Worm (Caenorhabditis elegans): ENCODE measurements around the gene nas-12.
A peak's percentile ranks its signal among the peaks of the same experiment; 100 is the strongest.

Gene nas-12

ce11 chrIV:10259557-10259956 lies 35.7 kb downstream of the nas-12 start, which contains the start of gene F01G10.9:
Gene F01G10.9, minus strand, starts transcription at chrIV:10259657.
- TF ChIP-seq mab-5 (tag; optimal IDR thresholded peaks at IDR 0.05), result no peak
- no peak for TF ChIP-seq tbx-8 (GFP tag; optimal IDR thresholded peaks at IDR 0.05)
- TF ChIP-seq unc-39 (tag; optimal IDR thresholded peaks at IDR 0.05), result no peak
- TF ChIP-seq nhr-76 (tag; optimal IDR thresholded peaks at IDR 0.05), result no peak
- no peak for TF ChIP-seq mls-2 (tag; optimal IDR thresholded peaks at IDR 0.05)
- no peak for TF ChIP-seq nhr-237 (tag; optimal IDR thresholded peaks at IDR 0.05)
- no peak for TF ChIP-seq lin-13 (tag; optimal IDR thresholded peaks at IDR 0.05)
- no peak for TF ChIP-seq mep-1 (tag; optimal IDR thresholded peaks at IDR 0.05)
- no peak for TF ChIP-seq blmp-1 (tag; optimal IDR thresholded peaks at IDR 0.05)

DNA sequence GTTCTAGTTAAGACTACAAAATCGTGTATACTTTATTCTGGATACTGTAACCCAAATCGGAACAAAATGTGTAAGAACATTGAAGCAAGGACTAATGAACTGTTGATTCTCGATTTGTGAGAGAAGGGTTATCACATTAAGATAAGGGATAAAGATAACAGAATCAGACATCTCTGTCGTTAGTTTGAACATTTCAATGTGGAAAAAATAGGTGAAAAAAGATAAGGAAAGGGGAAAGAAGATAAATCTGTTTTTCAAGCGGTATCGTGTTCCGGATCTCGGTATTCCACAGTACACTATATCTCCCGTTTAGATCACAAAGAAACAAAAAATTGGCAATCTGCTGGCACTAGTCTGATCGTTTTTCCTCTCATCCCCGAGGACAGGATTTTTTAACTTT lies 37.2 kb downstream of the nas-12 start:
- TF ChIP-seq elt-3 (tag; optimal IDR thresholded peaks at IDR 0.05) (peak; percentile 63), bed-3 (GFP tag; optimal IDR thresholded peaks at IDR 0.05) (no peak), flh-1 (GFP tag; optimal IDR thresholded peaks at IDR 0.05) (no peak), nhr-76 (tag; optimal IDR thresholded peaks at IDR 0.05) (no peak), elt-1 (tag; optimal IDR thresholded peaks at IDR 0.05; ENCODE audit: borderline replicate concordance, insufficient read depth) (peak; percentile 99), hlh-1 (tag; optimal IDR thresholded peaks at IDR 0.05) (no peak), sem-2 (GFP tag; optimal IDR thresholded peaks at IDR 0.05) (no peak)

DNA sequence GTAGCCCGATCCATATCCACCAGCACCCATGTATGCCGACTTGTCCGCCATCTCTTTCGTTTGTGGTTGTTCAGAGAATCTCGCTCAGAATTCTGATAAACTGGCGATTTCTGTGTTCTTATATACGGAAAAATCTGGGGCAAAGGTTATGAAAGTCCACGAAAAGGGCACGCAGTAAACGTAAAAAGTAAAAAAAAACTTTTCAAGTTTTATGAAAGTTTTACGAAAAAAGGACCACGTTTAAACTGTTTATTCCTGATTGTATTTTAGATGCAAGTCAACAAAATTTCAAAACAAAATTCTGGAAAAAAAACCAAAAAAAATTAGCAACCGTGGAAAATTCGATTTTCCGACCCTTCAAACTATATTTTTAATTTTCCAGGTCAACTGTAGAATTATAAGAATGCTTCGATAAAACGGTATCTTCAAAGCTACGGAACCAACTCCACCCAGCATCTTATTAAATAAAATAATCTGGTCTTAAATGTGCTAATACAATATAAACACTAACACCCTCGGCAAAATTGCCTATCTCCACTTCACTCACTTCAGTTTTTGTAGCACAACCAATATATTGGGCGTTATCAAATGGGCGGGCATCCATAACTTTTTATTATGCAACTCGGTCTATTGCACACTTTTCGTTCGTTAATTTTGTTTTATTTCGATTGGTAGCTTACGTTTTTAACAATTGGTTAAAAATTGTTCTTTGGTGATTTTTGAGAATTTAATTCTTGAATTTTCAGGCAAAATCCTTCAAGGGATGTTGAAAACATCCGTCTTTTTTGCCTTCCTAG lies 45.5 kb downstream of the nas-12 start, which contains the start of the genes nspd-7 and Y43C5A.2:
Gene nspd-7, minus strand, starts transcription at position 51 of the 797 bp plus-strand sequence.
Gene Y43C5A.2, plus strand, starts transcription at position 747 of the 797 bp plus-strand sequence.
- TF ChIP-seq zip-8 (tag; optimal IDR thresholded peaks at IDR 0.05) (no peak), M03D4.4 (tag; optimal IDR thresholded peaks at IDR 0.05) (no peak), nhr-237 (tag; optimal IDR thresholded peaks at IDR 0.05) (no peak), nhr-28 (tag; optimal IDR thresholded peaks at IDR 0.05) (no peak)

DNA sequence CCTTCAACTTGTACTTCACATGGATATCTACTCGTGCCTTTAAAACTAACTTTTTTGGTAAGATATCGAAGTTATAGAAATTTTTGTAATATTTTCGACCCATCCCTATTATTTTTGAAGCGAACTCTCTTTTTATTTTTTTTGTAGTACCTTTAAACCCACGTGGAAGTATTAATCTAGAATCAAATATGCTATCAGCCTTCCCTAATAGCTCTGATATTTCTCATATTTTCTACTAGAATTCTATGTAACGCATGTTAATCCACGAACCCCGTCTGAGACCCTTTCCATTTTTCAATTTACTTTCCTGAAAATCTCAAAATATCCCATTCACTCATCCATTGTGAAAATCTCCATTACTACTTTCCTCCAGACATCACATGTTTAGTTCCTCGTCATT lies 49.5 kb downstream of the nas-12 start:
- TF ChIP-seq snpc-4 (tag; optimal IDR thresholded peaks at IDR 0.05) (no peak), ces-1 (GFP tag; optimal IDR thresholded peaks at IDR 0.05) (no peak), ceh-43 (GFP tag; optimal IDR thresholded peaks at IDR 0.05) (no peak), nhr-237 (tag; optimal IDR thresholded peaks at IDR 0.05) (no peak), nhr-12 (tag; optimal IDR thresholded peaks at IDR 0.05) (no peak), cnd-1 (tag; optimal IDR thresholded peaks at IDR 0.05) (no peak), nhr-76 (tag; optimal IDR thresholded peaks at IDR 0.05) (no peak), mep-1 (tag; optimal IDR thresholded peaks at IDR 0.05) (no peak), bed-3 (GFP tag; optimal IDR thresholded peaks at IDR 0.05) (no peak), tbx-8 (GFP tag; optimal IDR thresholded peaks at IDR 0.05) (no peak), sptf-1 (tag; optimal IDR thresholded peaks at IDR 0.05) (no peak), hlh-1 (tag; optimal IDR thresholded peaks at IDR 0.05) (no peak), elt-1 (tag; optimal IDR thresholded peaks at IDR 0.05; ENCODE audit: borderline replicate concordance, insufficient read depth) (no peak), lin-13 (tag; optimal IDR thresholded peaks at IDR 0.05) (no peak)

- no peak for TF ChIP-seq nhr-2 (tag; optimal IDR thresholded peaks at IDR 0.05)
- TF ChIP-seq nhr-76 (tag; optimal IDR thresholded peaks at IDR 0.05), result no peak
- no peak for TF ChIP-seq nhr-28 (tag; optimal IDR thresholded peaks at IDR 0.05)
- TF ChIP-seq nhr-12 (tag; optimal IDR thresholded peaks at IDR 0.05), result no peak
- TF ChIP-seq lsy-2 (tag; optimal IDR thresholded peaks at IDR 0.05), result no peak
- TF ChIP-seq M03D4.4 (tag; optimal IDR thresholded peaks at IDR 0.05), result no peak
- no peak for TF ChIP-seq mab-5 (tag; optimal IDR thresholded peaks at IDR 0.05)
- no peak for TF ChIP-seq ham-2 (GFP tag; optimal IDR thresholded peaks at IDR 0.05)
- TF ChIP-seq blmp-1 (tag; optimal IDR thresholded peaks at IDR 0.05), result no peak
- TF ChIP-seq nhr-237 (tag; optimal IDR thresholded peaks at IDR 0.05), result no peak
- TF ChIP-seq mls-2 (tag; optimal IDR thresholded peaks at IDR 0.05), result no peak
- TF ChIP-seq unc-39 (tag; optimal IDR thresholded peaks at IDR 0.05), result no peak
- TF ChIP-seq lin-13 (tag; optimal IDR thresholded peaks at IDR 0.05), result no peak
- no peak for TF ChIP-seq ces-1 (GFP tag; optimal IDR thresholded peaks at IDR 0.05)
- TF ChIP-seq sptf-1 (tag; optimal IDR thresholded peaks at IDR 0.05), result no peak
- no peak for TF ChIP-seq unc-62 (GFP tag; optimal IDR thresholded peaks at IDR 0.05)
These were observed 50.0 kb downstream of the nas-12 start, which contains the start of gene Y43C5A.3 for ce11 chrIV:10273781-10274313. Gene Y43C5A.3, plus strand, starts transcription at chrIV:10274036.
